Worm (Caenorhabditis elegans) whole organism, late embryonic: ENCODE measurements around the gene pck-1.

Experiments used
- F13H6.1 ChIP-seq: sonication (generic microtip); optimal IDR thresholded peaks from 2 replicates; lab custom pipeline; 2016; ENCODE audit warnings: missing genetic modification characterization, missing compliant biosample characterization
- K09A11.1 ChIP-seq: sonication (generic microtip); optimal IDR thresholded peaks from 2 replicates; lab custom pipeline; 2017; ENCODE audit warnings: antibody characterized with exemption, mild to moderate bottlenecking, missing genetic modification characterization, missing compliant biosample characterization; ENCODE audit not compliant: insufficient read depth
- ceh-2 ChIP-seq: sonication (generic microtip); optimal IDR thresholded peaks from 2 replicates; lab custom pipeline; 2016; ENCODE audit warnings: missing genotype, missing genetic modification characterization, missing compliant biosample characterization
- ceh-22 ChIP-seq: sonication (generic microtip); optimal IDR thresholded peaks from 2 replicates; lab custom pipeline; 2017; ENCODE audit warnings: missing biosample characterization, missing genetic modification characterization
- ceh-24 ChIP-seq: sonication (generic microtip); optimal IDR thresholded peaks from 2 replicates; lab custom pipeline; 2016; ENCODE audit warnings: mild to moderate bottlenecking, missing genetic modification characterization, missing compliant biosample characterization
- ceh-31 ChIP-seq: sonication (generic microtip); optimal IDR thresholded peaks from 2 replicates; lab custom pipeline; 2016; ENCODE audit warnings: missing genetic modification characterization, missing compliant biosample characterization
- ceh-6 ChIP-seq: fragments of 200-800 bp; sonication (Bioruptor generic); optimal IDR thresholded peaks from 2 replicates; lab custom pipeline; 2018; ENCODE audit warnings: mild to moderate bottlenecking, missing genetic modification characterization, missing compliant biosample characterization
- che-1 ChIP-seq: sonication (generic microtip); optimal IDR thresholded peaks from 2 replicates; lab custom pipeline; 2016; ENCODE audit warnings: mild to moderate bottlenecking, missing genetic modification characterization, missing compliant biosample characterization
- dve-1 ChIP-seq: sonication (generic microtip); optimal IDR thresholded peaks from 2 replicates; lab custom pipeline; 2017; ENCODE audit warnings: antibody characterized with exemption, mild to moderate bottlenecking, missing genetic modification characterization, missing compliant biosample characterization
- elt-2 ChIP-seq: sonication (generic microtip); optimal IDR thresholded peaks from 2 replicates; lab custom pipeline; 2016; ENCODE audit warnings: missing genetic modification reagents, missing genetic modification characterization, missing compliant biosample characterization
- elt-4 ChIP-seq: sonication (generic microtip); optimal IDR thresholded peaks from 2 replicates; lab custom pipeline; 2016; ENCODE audit warnings: missing genetic modification characterization, missing compliant biosample characterization
- fax-1 ChIP-seq: sonication (generic microtip); optimal IDR thresholded peaks from 2 replicates; lab custom pipeline; 2016; ENCODE audit warnings: missing genotype, missing genetic modification characterization, missing compliant biosample characterization
- hlh-13 ChIP-seq: fragments of 200-800 bp; sonication (Bioruptor generic); optimal IDR thresholded peaks from 2 replicates; lab custom pipeline; 2018; ENCODE audit warnings: mild to moderate bottlenecking, missing genetic modification characterization, missing compliant biosample characterization
- hlh-30 ChIP-seq: sonication (generic microtip); optimal IDR thresholded peaks from 2 replicates; lab custom pipeline; 2017; ENCODE audit warnings: antibody characterized with exemption, missing genetic modification characterization, missing compliant biosample characterization; ENCODE audit not compliant: insufficient read depth
- mec-3 ChIP-seq: sonication (generic microtip); optimal IDR thresholded peaks from 2 replicates; lab custom pipeline; 2016; ENCODE audit warnings: borderline replicate concordance, missing genetic modification characterization, missing compliant biosample characterization
- nfya-1 ChIP-seq: sonication (generic microtip); optimal IDR thresholded peaks from 2 replicates; lab custom pipeline; 2017; ENCODE audit warnings: missing genetic modification characterization, mild to moderate bottlenecking, missing compliant biosample characterization, antibody characterized with exemption, moderate library complexity
- npax-4 ChIP-seq: sonication (generic microtip); optimal IDR thresholded peaks from 2 replicates; lab custom pipeline; 2016; ENCODE audit warnings: missing genetic modification characterization, missing compliant biosample characterization
- odd-2 ChIP-seq: sonication (generic microtip); optimal IDR thresholded peaks from 2 replicates; lab custom pipeline; 2017; ENCODE audit warnings: antibody characterized with exemption, mild to moderate bottlenecking, missing genetic modification characterization, missing compliant biosample characterization
- pha-4 ChIP-seq: fragments of 150-350 bp; optimal IDR thresholded peaks from 2 replicates; lab custom pipeline; 2018; ENCODE audit warnings: missing biosample characterization, missing genetic modification reagents, missing genetic modification characterization
- ref-2 ChIP-seq: sonication (generic microtip); optimal IDR thresholded peaks from 2 replicates; lab custom pipeline; 2016; ENCODE audit warnings: missing genetic modification characterization, missing compliant biosample characterization
- sox-2 ChIP-seq: fragments of 200-800 bp; sonication (Bioruptor generic); IDR thresholded peaks from 2 replicates; pipeline ENCODE4 v1.3.6; 2022; ENCODE audit warnings: missing genetic modification reagents, missing genetic modification characterization, missing compliant biosample characterization
- sox-4 ChIP-seq: sonication (generic microtip); optimal IDR thresholded peaks from 2 replicates; lab custom pipeline; 2017; ENCODE audit warnings: mild to moderate bottlenecking, missing genetic modification characterization, inconsistent platforms, missing compliant biosample characterization
- syd-9 ChIP-seq: sonication (generic microtip); optimal IDR thresholded peaks from 2 replicates; lab custom pipeline; 2016; ENCODE audit warnings: mild to moderate bottlenecking, missing genetic modification characterization, moderate library complexity, missing compliant biosample characterization
- tbx-2 ChIP-seq: sonication (generic microtip); optimal IDR thresholded peaks from 2 replicates; lab custom pipeline; 2016; ENCODE audit warnings: missing genetic modification characterization, missing compliant biosample characterization
- tbx-7 ChIP-seq: sonication (generic microtip); optimal IDR thresholded peaks from 2 replicates; lab custom pipeline; 2016; ENCODE audit warnings: missing genotype, missing genetic modification characterization, missing compliant biosample characterization
- ttx-3 ChIP-seq: sonication (generic microtip); optimal IDR thresholded peaks from 2 replicates; lab custom pipeline; 2016; ENCODE audit warnings: missing genetic modification reagents, missing genetic modification characterization, missing compliant biosample characterization

pck-1 gene

DNA sequence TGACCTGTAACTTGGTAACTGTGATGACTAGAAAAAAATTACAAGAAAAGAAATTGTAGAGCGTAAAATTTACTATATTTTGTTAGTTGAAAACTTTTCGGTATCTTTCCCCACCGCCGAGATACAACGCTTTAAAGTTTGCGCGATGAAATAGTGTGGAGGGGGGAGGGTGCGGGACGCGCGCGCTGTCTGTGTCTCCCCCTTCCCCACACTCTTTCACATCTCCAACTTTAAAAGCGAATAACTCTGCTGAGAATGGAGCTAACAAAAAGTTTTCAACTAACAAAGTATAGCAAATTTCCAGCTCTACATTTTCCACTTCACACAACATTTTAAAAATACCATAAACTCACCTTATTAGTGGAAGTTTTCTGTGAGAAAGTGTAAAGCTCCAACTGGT lies 48.5 kb downstream of the pck-1 start:
- TF ChIP-seq tbx-7 (no peak), elt-4 (tag; lab: Kevin White, UChicago) (no peak), syd-9 (no peak), dve-1 (no peak), ref-2 (no peak)

DNA sequence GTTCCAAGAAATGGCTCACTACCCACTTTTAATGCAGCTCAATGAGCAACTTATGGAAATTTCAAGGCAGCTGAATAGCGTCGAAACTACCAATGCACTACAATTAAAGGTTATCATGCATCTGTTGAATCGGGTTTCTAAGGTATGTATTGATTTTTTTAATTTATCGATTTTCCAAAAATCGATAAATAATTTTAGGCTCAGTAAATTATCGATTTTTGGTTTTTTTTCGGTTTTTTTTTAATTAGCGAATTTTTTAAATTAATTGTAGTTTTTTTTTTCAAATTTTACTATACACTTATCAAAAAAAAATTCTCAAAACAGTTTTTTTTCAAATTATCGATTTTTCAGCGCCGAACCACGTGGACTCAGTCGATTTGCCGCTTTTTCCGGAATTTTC lies 49.3 kb downstream of the pck-1 start:
- TF ChIP-seq fax-1 (tag; lab: Kevin White, UChicago) (no peak), K09A11.1 (no peak), F13H6.1 (no peak), ceh-6 (GFP tag; lab: Kevin White, UChicago) (no peak), ceh-24 (tag; lab: Kevin White, UChicago) (no peak), ceh-2 (no peak), npax-4 (no peak), pha-4 (tag; lab: Kevin White, UChicago) (no peak), sox-2 (GFP tag; lab: Robert Waterston, UW) (no peak)

DNA sequence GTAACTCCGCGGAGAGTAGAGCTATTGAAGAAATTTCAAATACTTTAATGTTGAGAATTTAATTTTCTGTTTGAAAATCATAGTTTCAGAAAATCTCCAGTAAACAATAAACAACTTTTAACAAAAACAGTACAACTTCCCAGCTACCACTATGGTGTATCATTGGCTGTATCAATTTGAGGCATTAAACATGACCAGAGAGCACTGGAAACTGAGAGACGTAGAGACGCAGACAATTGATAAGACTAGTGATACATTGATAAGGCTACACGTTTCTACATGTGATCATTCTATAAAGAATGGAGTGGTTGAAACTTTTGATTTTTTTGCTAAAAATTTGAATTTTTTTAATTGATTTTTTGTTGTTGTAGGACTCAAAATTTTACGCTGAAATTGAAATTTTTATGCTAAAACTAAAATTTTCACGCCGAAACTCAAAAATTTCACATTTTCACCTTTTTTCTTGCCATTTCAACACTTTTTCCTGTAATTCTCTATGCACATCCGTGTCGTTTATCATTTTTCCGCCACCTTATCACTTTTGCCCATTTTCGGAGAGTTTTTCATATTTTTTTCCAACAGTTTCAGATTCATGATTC lies 50.7 kb downstream of the pck-1 start, which contains the start of gene H10E21.1:
Gene H10E21.1, plus strand, starts transcription at position 549 of the 599 bp plus-strand sequence.
- peak; percentile 88 for TF ChIP-seq elt-2 (tag; lab: Kevin White, UChicago)
- TF ChIP-seq sox-2 (GFP tag; lab: Robert Waterston, UW): no peak
- TF ChIP-seq ceh-22 (tag; lab: Kevin White, UChicago): no peak
- TF ChIP-seq ceh-31 (tag; lab: Kevin White, UChicago): no peak

DNA sequence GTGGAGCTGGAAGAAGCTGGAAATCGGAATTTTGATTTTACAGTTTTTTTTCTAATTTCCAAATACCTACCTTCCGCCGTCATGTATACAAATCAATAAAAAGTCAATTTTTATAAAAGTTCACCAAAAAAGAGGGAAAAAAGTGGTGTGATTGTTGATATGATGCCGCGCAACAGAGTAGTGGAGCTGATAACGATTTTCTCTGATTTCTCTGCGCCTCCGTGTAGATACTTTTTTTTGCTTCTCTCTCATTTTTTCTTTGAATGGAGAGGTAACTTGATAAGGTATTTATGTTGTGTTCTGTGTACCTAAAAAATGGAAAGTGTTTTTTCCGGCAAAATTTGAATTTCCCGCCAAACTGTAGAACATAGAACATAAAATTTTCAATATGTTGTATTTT lies 51.4 kb downstream of the pck-1 start, which contains the start of gene nhr-80:
Gene nhr-80, minus strand, starts transcription at position 199 of the 400 bp plus-strand sequence.
- no peak for TF ChIP-seq ttx-3
- peak; percentile 87 for TF ChIP-seq elt-2 (tag; lab: Kevin White, UChicago)

DNA sequence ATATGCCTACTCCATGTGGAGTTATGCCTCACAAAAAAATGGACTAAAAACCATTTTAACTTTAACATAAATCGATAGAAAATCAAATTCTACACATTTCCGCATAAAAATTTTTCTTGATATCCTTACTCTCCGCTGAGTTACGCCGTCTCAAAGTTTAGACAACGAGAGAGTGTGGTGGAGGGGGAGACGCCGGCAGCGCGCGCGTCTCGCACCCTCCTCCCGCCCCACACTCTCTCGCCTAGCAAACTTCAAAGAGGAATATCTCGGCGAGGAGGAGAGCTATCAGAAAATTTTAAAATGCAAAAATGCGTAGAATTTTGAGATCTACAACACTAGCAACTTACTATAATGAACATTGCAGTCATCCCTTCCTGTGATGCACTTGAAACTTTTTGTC lies 51.9 kb downstream of the pck-1 start:
- no peak for TF ChIP-seq mec-3 (tag; lab: Kevin White, UChicago)
- TF ChIP-seq odd-2 (tag; lab: Kevin White, UChicago): no peak
- no peak for TF ChIP-seq K09A11.1
- TF ChIP-seq sox-4: no peak
- no peak for TF ChIP-seq hlh-30
- TF ChIP-seq elt-2 (tag; lab: Kevin White, UChicago): no peak
- TF ChIP-seq hlh-13 (GFP tag; lab: Kevin White, UChicago): no peak
- no peak for TF ChIP-seq che-1
- no peak for TF ChIP-seq tbx-2 (tag; lab: Kevin White, UChicago)
- no peak for TF ChIP-seq nfya-1
